Fruit fly (Drosophila melanogaster): ENCODE measurements around the gene lili.

lili gene

DNA sequence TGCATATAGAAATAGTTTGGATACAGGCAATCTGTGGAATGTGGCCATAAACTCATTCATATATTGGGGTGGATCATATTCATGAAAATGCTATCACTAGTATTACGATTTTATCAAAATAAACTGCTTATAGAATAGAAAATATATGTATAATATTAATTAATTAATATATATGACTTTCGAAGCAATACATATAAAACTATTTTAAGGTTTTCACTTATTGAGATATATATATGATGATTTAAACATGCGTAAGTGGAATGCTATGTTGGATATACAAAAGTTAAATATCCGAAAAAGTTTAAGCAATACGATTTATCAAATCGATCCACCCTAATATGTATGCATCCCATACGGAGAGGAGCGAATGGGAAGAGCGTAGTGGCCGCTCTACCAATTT lies 15.2 kb downstream of the lili start:
- no peak for TF ChIP-seq Hnf4 (GFP tag; optimal IDR thresholded peaks at IDR 0.05)

DNA sequence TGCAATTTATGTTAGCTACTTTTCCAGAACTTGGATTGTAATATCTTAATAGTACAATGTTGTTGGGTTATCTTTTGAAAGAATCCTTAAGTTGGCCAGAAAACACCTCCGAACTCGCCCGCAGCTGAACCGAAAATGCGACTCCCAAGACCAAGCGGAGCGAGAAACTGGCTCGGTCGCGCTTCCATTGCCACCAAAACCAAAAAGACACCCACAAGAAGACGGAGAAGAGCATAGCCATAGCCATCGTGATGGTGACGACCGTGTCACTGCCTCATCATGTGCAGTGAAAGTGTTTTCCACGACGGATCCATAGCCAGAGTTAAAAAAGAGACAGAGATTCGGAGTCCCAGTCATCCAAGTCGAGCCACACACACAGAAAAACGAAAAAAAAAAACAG lies 23.8 kb downstream of the lili start, which contains the start of gene CG13634:
Gene CG13634 (minus strand): TSS at position 101 of the 400 bp plus-strand sequence.
- TF ChIP-seq Jra (GFP tag; optimal IDR thresholded peaks at IDR 0.05) (no peak), Hr78 (GFP tag; optimal IDR thresholded peaks at IDR 0.05) (no peak)

DNA sequence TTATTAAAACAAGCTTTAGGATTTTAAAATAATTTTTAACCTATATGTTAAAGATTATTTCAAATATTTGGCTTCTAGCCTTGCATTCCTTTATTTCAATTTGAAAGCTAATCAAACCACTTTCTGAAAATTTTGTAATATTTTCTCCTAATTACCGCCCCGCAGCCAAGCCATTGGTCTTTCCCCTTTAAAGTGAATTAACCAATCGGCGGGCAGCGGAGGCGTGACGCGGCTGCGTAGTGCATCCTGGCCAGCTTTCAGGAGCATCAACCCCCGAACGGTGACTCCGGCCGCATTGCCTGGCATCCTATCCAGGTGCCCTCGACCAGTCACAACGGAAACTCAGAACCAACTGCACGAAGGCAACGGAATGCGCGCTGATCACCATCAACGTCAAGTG lies 26.1 kb downstream of the lili start, which contains the start of gene Ets96B:
Gene Ets96B (plus strand): TSS at position 321 of the 400 bp plus-strand sequence.
- TF ChIP-seq ey (GFP tag; optimal IDR thresholded peaks at IDR 0.05) (no peak), sv (GFP tag; optimal IDR thresholded peaks at IDR 0.05) (no peak), foxo (GFP tag; optimal IDR thresholded peaks at IDR 0.05) (no peak), woc (GFP tag; optimal IDR thresholded peaks at IDR 0.05) (no peak), Dfd (GFP tag; optimal IDR thresholded peaks at IDR 0.05) (no peak), psq (GFP tag; optimal IDR thresholded peaks at IDR 0.05) (no peak), Hr78 (GFP tag; optimal IDR thresholded peaks at IDR 0.05) (no peak), CrebA (GFP tag; optimal IDR thresholded peaks at IDR 0.05; ENCODE audit: borderline replicate concordance) (no peak), usp (GFP tag; optimal IDR thresholded peaks at IDR 0.05) (no peak), Rel (GFP tag; optimal IDR thresholded peaks at IDR 0.05) (no peak), Rel (tag; optimal IDR thresholded peaks at IDR 0.05) (no peak), fru (GFP tag; optimal IDR thresholded peaks at IDR 0.05) (no peak), dsf (GFP tag; optimal IDR thresholded peaks at IDR 0.05; ENCODE audit: borderline replicate concordance) (no peak), Vsx2 (GFP tag; optimal IDR thresholded peaks at IDR 0.05; ENCODE audit: partially characterized antibody) (no peak), rgr (GFP tag; optimal IDR thresholded peaks at IDR 0.05) (no peak), tai (GFP tag; optimal IDR thresholded peaks at IDR 0.05) (no peak), CG32264 (GFP tag; optimal IDR thresholded peaks at IDR 0.05) (no peak), jim (GFP tag; optimal IDR thresholded peaks at IDR 0.05) (no peak), HLH106 (tag; optimal IDR thresholded peaks at IDR 0.05) (no peak)

DNA sequence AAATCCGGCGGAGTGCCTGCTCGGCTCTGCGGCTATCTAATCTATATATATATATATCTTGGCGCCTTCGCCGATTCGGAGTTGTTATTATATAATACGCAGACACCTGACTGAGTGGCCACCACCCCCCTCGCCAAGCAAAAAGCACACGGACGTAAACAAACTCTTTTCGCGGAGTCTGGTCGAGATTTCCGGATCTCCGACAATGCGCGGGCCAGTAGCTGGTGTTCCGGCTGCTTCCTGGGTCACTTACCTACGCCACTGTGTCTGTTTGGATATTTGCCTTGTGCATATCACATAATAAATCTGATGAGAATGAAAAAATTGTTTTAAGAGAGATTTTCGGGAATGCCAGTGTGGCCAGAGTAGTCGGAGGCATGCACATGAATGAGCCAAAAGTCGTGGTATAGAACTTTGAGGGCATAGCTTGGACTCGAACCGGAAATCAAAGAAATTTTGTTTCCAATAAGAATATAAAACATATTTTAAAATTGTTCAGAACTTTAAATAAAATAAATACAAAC lies 26.7 kb downstream of the lili start, which contains the start of gene CG5805:
Gene CG5805 (minus strand): TSS at position 380 of the 524 bp plus-strand sequence.
- peak; percentile 76 for TF ChIP-seq sv (GFP tag; optimal IDR thresholded peaks at IDR 0.05)
- TF ChIP-seq lola (GFP tag; optimal IDR thresholded peaks at IDR 0.05): no peak
- TF ChIP-seq HLH106 (tag; optimal IDR thresholded peaks at IDR 0.05): peak; percentile 66
- no peak for TF ChIP-seq dsf (GFP tag; optimal IDR thresholded peaks at IDR 0.05; ENCODE audit: borderline replicate concordance)
- TF ChIP-seq Hnf4 (GFP tag; optimal IDR thresholded peaks at IDR 0.05): no peak
- peak; percentile 54 for TF ChIP-seq OdsH (GFP tag; optimal IDR thresholded peaks at IDR 0.05)
- TF ChIP-seq GATAd (GFP tag; optimal IDR thresholded peaks at IDR 0.05): no peak
- no peak for TF ChIP-seq dl (GFP tag; optimal IDR thresholded peaks at IDR 0.05; ENCODE audit: insufficient read depth in 1 of 2, partially characterized antibody in 2 of 2)
- no peak for TF ChIP-seq Abd-B (GFP tag; optimal IDR thresholded peaks at IDR 0.05)
- TF ChIP-seq br (GFP tag; optimal IDR thresholded peaks at IDR 0.05): peak; percentile 49
- peak in 1 of 2 experiments; percentile 47 for TF ChIP-seq foxo (GFP tag; optimal IDR thresholded peaks at IDR 0.05)
- TF ChIP-seq woc (GFP tag; optimal IDR thresholded peaks at IDR 0.05): no peak
- TF ChIP-seq CG32264 (GFP tag; optimal IDR thresholded peaks at IDR 0.05): peak; percentile 27
- TF ChIP-seq ey (GFP tag; optimal IDR thresholded peaks at IDR 0.05): peak; percentile 28
- no peak for TF ChIP-seq Jra (GFP tag; optimal IDR thresholded peaks at IDR 0.05)
- peak; percentile 34 for TF ChIP-seq Hr83 (GFP tag; optimal IDR thresholded peaks at IDR 0.05; ENCODE audit: poor library complexity, severe bottlenecking)
- TF ChIP-seq sage (GFP tag; optimal IDR thresholded peaks at IDR 0.05): peak; percentile 45
- TF ChIP-seq usp (GFP tag; optimal IDR thresholded peaks at IDR 0.05): no peak
- peak; percentile 79 for TF ChIP-seq CG9705 (GFP tag; optimal IDR thresholded peaks at IDR 0.05)
- no peak for TF ChIP-seq Dif (GFP tag; optimal IDR thresholded peaks at IDR 0.05; ENCODE audit: partially characterized antibody)
- TF ChIP-seq pan (optimal IDR thresholded peaks at IDR 0.05): no peak
- peak; percentile 67 for TF ChIP-seq Sp1 (GFP tag; optimal IDR thresholded peaks at IDR 0.05)
- no peak for TF ChIP-seq Myc (optimal IDR thresholded peaks at IDR 0.05)
- TF ChIP-seq rgr (GFP tag; optimal IDR thresholded peaks at IDR 0.05): peak; percentile 87
- TF ChIP-seq Mio (GFP tag; optimal IDR thresholded peaks at IDR 0.05): no peak
- TF ChIP-seq psq (GFP tag; optimal IDR thresholded peaks at IDR 0.05): peak; percentile 57
- TF ChIP-seq dmrt93B (GFP tag; optimal IDR thresholded peaks at IDR 0.05): peak; percentile 90
- TF ChIP-seq brk (GFP tag; optimal IDR thresholded peaks at IDR 0.05): no peak
- TF ChIP-seq tai (GFP tag; optimal IDR thresholded peaks at IDR 0.05): no peak
- no peak for TF ChIP-seq Dfd (GFP tag; optimal IDR thresholded peaks at IDR 0.05)
- TF ChIP-seq h (GFP tag; optimal IDR thresholded peaks at IDR 0.05): peak; percentile 71
- TF ChIP-seq jim (GFP tag; optimal IDR thresholded peaks at IDR 0.05): no peak
- no peak for TF ChIP-seq Vsx2 (GFP tag; optimal IDR thresholded peaks at IDR 0.05; ENCODE audit: partially characterized antibody)
- peak; percentile 47 for TF ChIP-seq fru (GFP tag; optimal IDR thresholded peaks at IDR 0.05)
- TF ChIP-seq Rel (GFP tag; optimal IDR thresholded peaks at IDR 0.05): no peak
- TF ChIP-seq Rel (tag; optimal IDR thresholded peaks at IDR 0.05): peak; percentile 5
- no peak for TF ChIP-seq CrebA (GFP tag; optimal IDR thresholded peaks at IDR 0.05; ENCODE audit: borderline replicate concordance)
- TF ChIP-seq Hr78 (GFP tag; optimal IDR thresholded peaks at IDR 0.05): no peak
- no peak for TF ChIP-seq N (GFP tag; optimal IDR thresholded peaks at IDR 0.05)
